Fruit fly (Drosophila melanogaster): Measurements from ENCODE around the gene alphaTub84B.

dm6 chr3R:7075712-7076183 lies 10.7 kb upstream of the alphaTub84B start:
- no peak for TF ChIP-seq CG8478 (optimal IDR thresholded peaks at IDR 0.05)
- TF ChIP-seq CTCF (optimal IDR thresholded peaks at IDR 0.05) = no peak
